Worm (Caenorhabditis elegans) whole organism, L1 larva: Measurements from ENCODE around the gene F21H7.12.

Experiments used
- hpl-2 ChIP-seq: fragments of 150-350 bp; optimal IDR thresholded peaks from 2 replicates; lab custom pipeline; 2014; ENCODE audit warnings: missing biosample characterization, missing genetic modification reagents, missing genetic modification characterization
- tbx-2 ChIP-seq: sonication (generic microtip); optimal IDR thresholded peaks from 2 replicates; lab custom pipeline; 2016; ENCODE audit warnings: missing genetic modification characterization, missing compliant biosample characterization

DNA sequence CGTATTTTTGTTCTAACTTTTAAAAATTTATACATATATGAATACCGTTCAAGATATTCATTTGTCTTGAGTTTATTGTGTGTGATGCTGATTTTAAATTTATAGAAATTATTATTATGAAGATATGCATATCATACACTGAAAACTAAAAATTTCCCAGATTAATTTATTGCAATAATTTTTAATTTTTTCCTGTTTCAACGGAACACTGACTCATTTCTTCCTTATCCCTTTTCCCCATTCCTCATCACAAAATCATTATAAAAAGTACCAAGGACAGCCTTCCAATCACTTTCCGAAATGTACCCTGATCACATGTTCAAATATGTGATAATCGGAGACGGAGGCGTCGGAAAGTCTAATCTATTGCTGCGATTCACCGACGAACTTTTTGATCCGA, 35.3 kb upstream of the F21H7.12 start, which contains the start of gene rabr-4:
- TF ChIP-seq hpl-2 (GFP tag; lab: Kevin White, UChicago) (no peak), tbx-2 (no peak)
